Fruit fly (Drosophila melanogaster) whole organism, embryonic: ENCODE measurements around the gene anchor.

Experiments
- CG14014 ChIP-seq: fragments of 200-800 bp; sonication (Bioruptor generic); IDR thresholded peaks from 2 replicates; pipeline ENCODE4 v1.3.6; 2022; ENCODE audit warnings: missing biosample characterization, missing genetic modification characterization
- CG2875 ChIP-seq: fragments of 200-800 bp; sonication (Bioruptor generic); optimal IDR thresholded peaks from 2 replicates; lab custom pipeline; 2017; ENCODE audit warnings: missing biosample characterization, mild to moderate bottlenecking, missing genetic modification characterization, missing genetic modification reagents
- CG31441 ChIP-seq: fragments of 200-800 bp; sonication (Bioruptor generic); IDR thresholded peaks from 2 replicates; pipeline ENCODE4 v1.3.6; 2022; ENCODE audit warnings: missing biosample characterization, missing genetic modification characterization
- CG34224 ChIP-seq: fragments of 200-800 bp; sonication (Bioruptor generic); IDR thresholded peaks from 3 replicates; pipeline ENCODE4 v1.3.6; 2022; ENCODE audit warnings: missing biosample characterization, missing genetic modification characterization; ENCODE audit not compliant: partially characterized antibody
- CG4707 ChIP-seq: fragments of 200-800 bp; sonication (Bioruptor generic); optimal IDR thresholded peaks from 2 replicates; lab custom pipeline; 2018; ENCODE audit warnings: missing biosample characterization, mild to moderate bottlenecking, missing genetic modification characterization, moderate library complexity
- Deaf1 ChIP-seq: fragments of 200-800 bp; optimal IDR thresholded peaks from 3 replicates; lab custom pipeline; 2019; ENCODE audit warnings: missing biosample characterization, mild to moderate bottlenecking, missing genetic modification characterization, moderate library complexity
- onecut ChIP-seq: fragments of 200-800 bp; sonication (Bioruptor generic); IDR thresholded peaks from 2 replicates; pipeline ENCODE4 v1.3.6; 2022; ENCODE audit warnings: missing biosample characterization, missing genetic modification characterization
- org-1 ChIP-seq: fragments of 200-800 bp; sonication (Bioruptor generic); optimal IDR thresholded peaks from 2 replicates; lab custom pipeline; 2017; ENCODE audit warnings: missing biosample characterization, missing genetic modification characterization

DNA sequence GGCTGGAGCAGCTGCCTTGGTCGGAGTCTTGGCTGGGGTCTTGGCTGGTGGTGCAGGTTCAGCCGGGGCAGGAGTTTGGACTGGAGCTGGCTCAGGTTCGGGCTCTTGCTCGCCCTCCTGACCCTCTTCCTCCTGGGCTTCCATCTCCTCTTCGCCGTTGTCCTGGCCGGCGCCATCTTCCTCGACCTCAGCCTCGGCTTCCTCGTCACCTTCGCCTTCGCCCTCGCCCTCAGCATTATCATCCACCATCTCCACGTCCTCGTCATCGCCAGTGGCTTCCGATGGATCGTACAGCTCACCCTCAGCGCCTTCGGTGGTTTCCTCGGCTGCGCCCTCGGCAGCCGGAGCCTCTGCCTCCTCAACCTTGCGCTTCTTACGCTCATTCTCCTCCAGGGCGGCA is 17.0 kb downstream of the anchor start:
- TF ChIP-seq onecut (GFP tag; lab: Robert Waterston, UW) (no peak), CG34224 (GFP tag; lab: Robert Waterston, UW) (no peak), CG31441 (GFP tag; lab: Robert Waterston, UW) (no peak), Deaf1 (tag; lab: Kevin White, UChicago) (no peak), CG14014 (no peak), CG2875 (no peak), org-1 (no peak), CG4707 (no peak)
